Worm (Caenorhabditis elegans) whole organism, early embryonic: ENCODE results near the gene math-28.

Experiments
- B0310.2 ChIP-seq: sonication (generic microtip); optimal IDR thresholded peaks from 2 replicates; lab custom pipeline; 2016; ENCODE audit warnings: mild to moderate bottlenecking, missing genetic modification characterization, missing compliant biosample characterization
- F13C5.2 ChIP-seq: sonication (generic microtip); optimal IDR thresholded peaks from 2 replicates; lab custom pipeline; 2017; ENCODE audit warnings: mild to moderate bottlenecking, missing genetic modification characterization, inconsistent platforms, missing compliant biosample characterization
- aly-1 ChIP-seq: sonication (generic microtip); optimal IDR thresholded peaks from 2 replicates; lab custom pipeline; 2016; ENCODE audit warnings: missing genetic modification characterization, missing compliant biosample characterization
- ama-1 ChIP-seq: fragments of 150-350 bp; optimal IDR thresholded peaks from 2 replicates; lab custom pipeline; 2014
- ceh-13 ChIP-seq: fragments of 200-800 bp; sonication (Bioruptor generic); optimal IDR thresholded peaks from 2 replicates; lab custom pipeline; 2018; ENCODE audit warnings: mild to moderate bottlenecking, missing genetic modification characterization, missing compliant biosample characterization
- ceh-36 ChIP-seq: sonication (generic microtip); optimal IDR thresholded peaks from 2 replicates; lab custom pipeline; 2016; ENCODE audit warnings: missing genetic modification characterization, inconsistent platforms, missing compliant biosample characterization
- ets-7 ChIP-seq: sonication (generic microtip); optimal IDR thresholded peaks from 2 replicates; lab custom pipeline; 2016; ENCODE audit warnings: missing genotype, missing genetic modification characterization, missing compliant biosample characterization
- flt-1 ChIP-seq: fragments of 200-800 bp; sonication (Bioruptor generic); IDR thresholded peaks from 2 replicates; pipeline ENCODE4 v1.3.6; 2022; ENCODE audit warnings: missing genetic modification characterization, missing compliant biosample characterization
- hmbx-1 ChIP-seq: sonication (generic microtip); optimal IDR thresholded peaks from 2 replicates; lab custom pipeline; 2016; ENCODE audit warnings: mild to moderate bottlenecking, missing genetic modification characterization, missing compliant biosample characterization
- hmg-4 ChIP-seq: fragments of 200-800 bp; sonication (Bioruptor generic); optimal IDR thresholded peaks from 2 replicates; lab custom pipeline; 2018; ENCODE audit warnings: mild to moderate bottlenecking, missing genetic modification characterization, missing compliant biosample characterization
- hnd-1 ChIP-seq: sonication (generic microtip); optimal IDR thresholded peaks from 2 replicates; lab custom pipeline; 2016; ENCODE audit warnings: missing genetic modification characterization, missing compliant biosample characterization
- pes-1 ChIP-seq: fragments of 200-800 bp; sonication (Bioruptor generic); IDR thresholded peaks from 2 replicates; pipeline ENCODE4 v1.3.6; 2022; ENCODE audit warnings: missing genetic modification reagents, missing genetic modification characterization, missing compliant biosample characterization
- scrt-1 ChIP-seq: fragments of 200-800 bp; sonication (Bioruptor generic); IDR thresholded peaks from 2 replicates; pipeline ENCODE4 v1.3.6; 2022; ENCODE audit warnings: missing genetic modification characterization, missing compliant biosample characterization
- sea-1 ChIP-seq: fragments of 200-800 bp; sonication (Bioruptor generic); conservative IDR thresholded peaks from 2 replicates; pipeline ENCODE4 v1.3.6; 2022; ENCODE audit warnings: missing genetic modification characterization, missing compliant biosample characterization
- tbx-11 ChIP-seq: fragments of 200-800 bp; sonication (Bioruptor generic); IDR thresholded peaks from 2 replicates; pipeline ENCODE4 v1.3.6; 2022; ENCODE audit warnings: missing genetic modification characterization, missing compliant biosample characterization
- tbx-37 ChIP-seq: fragments of 200-800 bp; sonication (Bioruptor generic); conservative IDR thresholded peaks from 2 replicates; pipeline ENCODE4 v1.3.6; 2022; ENCODE audit warnings: missing genetic modification reagents, missing genetic modification characterization, missing compliant biosample characterization
- tra-4 ChIP-seq: sonication (generic microtip); optimal IDR thresholded peaks from 2 replicates; lab custom pipeline; 2017; ENCODE audit warnings: missing genetic modification characterization, missing compliant biosample characterization

math-28 gene

DNA sequence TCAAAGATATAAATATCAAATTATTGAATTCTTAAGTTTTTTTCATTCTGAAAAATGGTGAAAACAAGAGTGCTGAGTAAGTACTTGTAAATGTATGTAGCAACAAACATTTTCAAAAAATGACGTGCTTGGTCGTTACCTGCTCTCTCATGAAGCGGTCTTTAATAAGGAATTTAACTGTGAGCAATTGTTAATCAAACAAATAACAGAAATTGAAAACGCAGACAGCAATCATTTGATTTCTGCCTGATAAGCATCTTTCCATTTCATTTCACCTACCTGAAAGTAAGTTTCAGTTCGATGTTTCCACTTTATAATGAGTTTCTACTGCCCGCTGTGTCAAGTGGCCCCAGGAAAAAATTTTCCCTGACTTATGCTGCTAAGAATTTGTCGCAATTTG is at the start of gene math-28:
Gene math-28 (plus strand): TSS at position 301 of the 400 bp plus-strand sequence.
- no peak for TF ChIP-seq F13C5.2
- TF ChIP-seq hnd-1 (tag; lab: Kevin White, UChicago), result no peak
- no peak for TF ChIP-seq ama-1 (lab: Kevin White, UChicago)
- TF ChIP-seq scrt-1 (GFP tag; lab: Robert Waterston, UW), result no peak
- no peak for TF ChIP-seq hmg-4
- TF ChIP-seq pes-1 (GFP tag; lab: Robert Waterston, UW), result no peak
- no peak for TF ChIP-seq ets-7 (tag; lab: Kevin White, UChicago)
- TF ChIP-seq aly-1 (tag; lab: Kevin White, UChicago), result no peak
- TF ChIP-seq tbx-11 (GFP tag; lab: Robert Waterston, UW), result no peak
- no peak for TF ChIP-seq tra-4 (tag; lab: Kevin White, UChicago)
- no peak for TF ChIP-seq hmbx-1
- no peak for TF ChIP-seq tbx-37 (GFP tag; lab: Robert Waterston, UW)
- TF ChIP-seq sea-1 (GFP tag; lab: Robert Waterston, UW), result no peak
- no peak for TF ChIP-seq flt-1
- TF ChIP-seq B0310.2 (tag; lab: Kevin White, UChicago), result no peak
- no peak for TF ChIP-seq ceh-13 (GFP tag; lab: Kevin White, UChicago)
- no peak for TF ChIP-seq ceh-36 (tag; lab: Kevin White, UChicago)

DNA sequence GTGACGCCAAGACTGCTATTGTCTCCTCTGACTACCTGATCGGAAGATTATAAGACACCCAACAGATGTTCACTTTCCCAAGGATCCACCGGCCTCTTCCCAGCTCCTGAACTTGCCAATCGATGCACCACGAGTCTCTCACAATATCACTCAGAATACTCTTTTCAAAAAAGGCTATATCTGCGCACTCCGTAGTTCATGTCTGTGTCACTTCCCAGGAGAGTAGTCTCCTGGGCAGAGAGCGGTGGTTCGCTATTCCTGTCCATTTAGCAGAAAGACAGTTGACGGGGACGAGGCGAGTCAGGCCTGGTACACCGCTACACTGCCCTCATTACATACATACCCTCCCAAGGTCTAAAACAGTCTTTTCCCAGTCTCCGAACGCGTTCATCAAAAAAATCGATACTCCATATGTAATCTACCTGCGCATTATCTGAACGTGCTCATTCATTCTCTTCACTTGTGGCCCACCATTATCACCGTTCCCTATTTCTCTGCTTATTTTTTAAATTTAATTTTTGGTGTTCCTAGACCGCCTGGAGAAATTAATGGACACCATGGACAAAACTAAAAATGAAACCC is 48.3 kb upstream of the math-28 start, which contains the start of gene btb-6:
Gene btb-6 (plus strand): TSS at position 532 of the 582 bp plus-strand sequence.
- TF ChIP-seq ceh-13 (GFP tag; lab: Kevin White, UChicago), result peak; percentile 1
- no peak for TF ChIP-seq hmbx-1
- no peak for TF ChIP-seq ama-1 (lab: Kevin White, UChicago)

DNA sequence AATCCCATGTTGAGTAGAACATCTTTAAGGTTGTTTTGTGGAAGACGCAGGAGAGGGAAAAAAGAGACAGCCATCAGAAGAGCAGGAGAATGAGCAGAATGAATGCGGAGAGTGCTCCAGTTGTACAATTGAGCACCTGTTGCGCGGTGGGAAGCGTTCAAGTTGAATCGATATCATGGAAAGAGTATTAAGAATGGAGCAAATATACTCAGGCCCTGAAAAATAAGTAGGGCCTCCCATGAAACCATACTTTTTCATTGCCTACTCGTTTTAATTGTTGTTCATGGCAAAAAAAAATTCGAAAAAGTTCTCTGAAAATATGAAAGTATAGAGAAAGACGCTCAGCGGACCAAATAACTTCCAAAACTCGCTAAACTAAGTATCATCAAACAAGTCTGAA is 44.0 kb upstream of the math-28 start, which contains the start of gene fbxb-48:
Gene fbxb-48 (minus strand): TSS at position 101 of the 400 bp plus-strand sequence.
- TF ChIP-seq B0310.2 (tag; lab: Kevin White, UChicago) (no peak), scrt-1 (GFP tag; lab: Robert Waterston, UW) (no peak), flt-1 (no peak), F13C5.2 (no peak), hnd-1 (tag; lab: Kevin White, UChicago) (no peak), sea-1 (GFP tag; lab: Robert Waterston, UW) (no peak), ama-1 (lab: Kevin White, UChicago) (no peak), tra-4 (tag; lab: Kevin White, UChicago) (no peak), hmbx-1 (no peak), pes-1 (GFP tag; lab: Robert Waterston, UW) (no peak), aly-1 (tag; lab: Kevin White, UChicago) (no peak), hmg-4 (no peak)

DNA sequence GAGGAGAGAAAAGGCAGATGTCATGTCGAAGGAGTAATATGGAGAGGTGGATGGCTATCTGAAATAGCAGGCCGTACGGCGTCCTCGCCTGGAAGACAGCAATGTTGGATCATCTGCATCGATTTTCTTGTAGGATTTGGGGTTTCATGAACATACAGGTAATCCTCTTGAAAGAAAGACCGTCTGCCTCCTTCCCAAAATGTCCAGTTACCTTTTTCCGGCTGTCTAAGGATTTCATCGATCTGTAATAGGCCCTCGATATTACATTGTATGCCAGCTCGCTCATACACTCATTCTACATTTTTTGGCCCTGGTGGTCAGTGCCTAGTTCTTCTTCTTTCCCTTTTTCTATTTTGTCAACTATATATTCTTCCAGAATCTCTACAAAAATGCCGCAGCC is 40.8 kb upstream of the math-28 start, which contains the start of the genes fbxb-5 and btb-8:
Gene fbxb-5 (minus strand): TSS at position 101 of the 400 bp plus-strand sequence.
Gene btb-8 (plus strand): TSS at position 377 of the 400 bp plus-strand sequence.
- TF ChIP-seq B0310.2 (tag; lab: Kevin White, UChicago), result no peak
- TF ChIP-seq tbx-11 (GFP tag; lab: Robert Waterston, UW), result no peak
- no peak for TF ChIP-seq hmbx-1
- TF ChIP-seq sea-1 (GFP tag; lab: Robert Waterston, UW), result no peak
- TF ChIP-seq ets-7 (tag; lab: Kevin White, UChicago), result no peak
- TF ChIP-seq scrt-1 (GFP tag; lab: Robert Waterston, UW), result no peak
- TF ChIP-seq tbx-37 (GFP tag; lab: Robert Waterston, UW), result no peak
- TF ChIP-seq ama-1 (lab: Kevin White, UChicago), result no peak
- TF ChIP-seq ceh-36 (tag; lab: Kevin White, UChicago), result no peak
- TF ChIP-seq hnd-1 (tag; lab: Kevin White, UChicago), result no peak
- TF ChIP-seq F13C5.2, result no peak
- TF ChIP-seq ceh-13 (GFP tag; lab: Kevin White, UChicago), result no peak
- no peak for TF ChIP-seq tra-4 (tag; lab: Kevin White, UChicago)
- TF ChIP-seq pes-1 (GFP tag; lab: Robert Waterston, UW), result no peak
- no peak for TF ChIP-seq flt-1
- TF ChIP-seq aly-1 (tag; lab: Kevin White, UChicago), result no peak

DNA sequence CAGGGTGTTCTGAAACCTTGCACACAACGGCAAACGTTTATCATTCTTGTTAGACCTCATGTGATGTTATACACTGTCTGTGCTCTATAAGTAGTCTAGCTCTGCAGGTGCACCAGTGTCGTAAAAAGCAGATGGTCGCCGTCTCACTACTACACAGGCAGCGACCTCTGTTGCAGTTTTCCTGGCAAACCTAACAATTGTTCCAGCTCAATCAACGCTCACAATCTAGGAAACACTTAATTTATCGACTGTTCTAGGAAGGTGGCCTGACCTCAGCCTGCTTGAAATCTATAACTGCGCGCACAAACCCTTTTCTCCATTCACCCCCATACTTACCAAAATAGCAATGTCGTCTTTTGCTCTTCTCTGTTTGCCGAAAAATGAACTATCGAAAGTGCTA is 38.9 kb upstream of the math-28 start, which contains the start of gene fbxb-11:
Gene fbxb-11 (plus strand): TSS at position 301 of the 400 bp plus-strand sequence.
- TF ChIP-seq ama-1 (lab: Kevin White, UChicago) (no peak), sea-1 (GFP tag; lab: Robert Waterston, UW) (no peak)

DNA sequence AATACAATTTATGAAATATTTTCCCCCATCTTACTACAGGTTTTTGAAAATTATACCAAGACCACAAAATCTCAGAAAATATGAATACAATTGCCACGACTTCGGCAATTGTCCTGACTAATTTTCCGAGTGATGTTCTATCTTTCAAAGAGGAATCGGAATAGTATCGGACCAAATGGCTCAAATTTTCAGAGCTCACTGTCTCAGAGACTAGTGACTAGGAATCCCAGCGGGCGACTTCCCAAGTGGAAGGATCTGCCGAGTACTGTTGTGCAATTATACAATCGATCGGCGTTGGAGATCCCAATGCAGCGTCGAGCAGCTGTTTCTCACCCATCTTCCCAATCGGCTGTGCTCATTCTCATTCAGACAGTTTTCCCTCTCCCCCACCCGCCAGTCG is 37.4 kb upstream of the math-28 start, which contains the start of gene F45C12.17:
Gene F45C12.17 (plus strand): TSS at position 377 of the 400 bp plus-strand sequence.
- TF ChIP-seq F13C5.2, result no peak
- TF ChIP-seq pes-1 (GFP tag; lab: Robert Waterston, UW), result no peak
- no peak for TF ChIP-seq ceh-36 (tag; lab: Kevin White, UChicago)
- TF ChIP-seq scrt-1 (GFP tag; lab: Robert Waterston, UW), result no peak
- TF ChIP-seq hmbx-1, result no peak
- no peak for TF ChIP-seq ceh-13 (GFP tag; lab: Kevin White, UChicago)
- TF ChIP-seq tbx-37 (GFP tag; lab: Robert Waterston, UW), result no peak
- no peak for TF ChIP-seq sea-1 (GFP tag; lab: Robert Waterston, UW)
- TF ChIP-seq ets-7 (tag; lab: Kevin White, UChicago), result no peak
- TF ChIP-seq aly-1 (tag; lab: Kevin White, UChicago), result no peak
- no peak for TF ChIP-seq tbx-11 (GFP tag; lab: Robert Waterston, UW)
- no peak for TF ChIP-seq tra-4 (tag; lab: Kevin White, UChicago)
- no peak for TF ChIP-seq hmg-4
- no peak for TF ChIP-seq hnd-1 (tag; lab: Kevin White, UChicago)
- no peak for TF ChIP-seq flt-1
- TF ChIP-seq ama-1 (lab: Kevin White, UChicago), result no peak
- TF ChIP-seq B0310.2 (tag; lab: Kevin White, UChicago), result no peak

DNA sequence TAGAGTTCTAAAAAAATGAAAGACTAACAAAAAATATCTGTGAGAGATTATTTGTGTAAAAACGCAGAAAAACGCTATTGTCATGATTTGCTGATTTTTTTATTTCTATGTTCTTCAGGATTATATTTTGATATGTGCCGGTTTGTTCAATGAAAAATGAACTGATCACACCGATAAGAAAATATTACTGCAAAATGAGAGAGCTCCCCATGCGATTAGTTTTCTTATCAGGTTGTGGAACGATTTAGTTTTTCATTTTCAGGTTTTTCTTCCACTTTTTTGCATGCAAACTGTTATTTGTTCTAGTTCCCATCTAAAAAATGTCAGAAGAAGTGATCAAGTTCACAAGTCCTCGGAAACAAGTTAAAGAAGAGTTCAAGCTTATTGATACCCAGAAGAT is 34.9 kb upstream of the math-28 start, which contains the start of gene btb-9:
Gene btb-9 (plus strand): TSS at position 254 of the 400 bp plus-strand sequence.
- TF ChIP-seq ama-1 (lab: Kevin White, UChicago) (no peak), flt-1 (no peak), tbx-11 (GFP tag; lab: Robert Waterston, UW) (no peak), tra-4 (tag; lab: Kevin White, UChicago) (no peak)
